Fruit fly (Drosophila melanogaster) whole organism, pupa: ENCODE data around the gene nrv1.

Source experiments
- CG10348 ChIP-seq: fragments of 200-800 bp; sonication (Bioruptor generic); IDR thresholded peaks from 2 replicates; pipeline ENCODE4 v1.3.6; 2022; ENCODE audit warnings: missing biosample characterization, missing genetic modification characterization
- CG13204 ChIP-seq: fragments of 200-800 bp; sonication (Bioruptor generic); optimal IDR thresholded peaks from 2 replicates; lab custom pipeline; 2018; ENCODE audit warnings: missing biosample characterization, mild to moderate bottlenecking, missing genetic modification characterization, moderate library complexity
- CG4496 ChIP-seq: fragments of 200-800 bp; sonication (Bioruptor generic); IDR thresholded peaks from 3 replicates; pipeline ENCODE4 v1.3.6; 2022; ENCODE audit warnings: missing biosample characterization, missing genetic modification characterization
- CG8301 ChIP-seq: fragments of 200-800 bp; sonication (Bioruptor generic); optimal IDR thresholded peaks from 2 replicates; lab custom pipeline; 2018; ENCODE audit warnings: missing biosample characterization, mild to moderate bottlenecking, missing genetic modification characterization
- CG9948 ChIP-seq: fragments of 200-800 bp; sonication (Bioruptor generic); optimal IDR thresholded peaks from 2 replicates; lab custom pipeline; 2018; ENCODE audit warnings: missing biosample characterization, mild to moderate bottlenecking, missing genetic modification characterization, moderate library complexity
- D1 ChIP-seq: fragments of 200-800 bp; sonication (Bioruptor generic); optimal IDR thresholded peaks from 2 replicates; lab custom pipeline; 2018; ENCODE audit warnings: missing biosample characterization, mild to moderate bottlenecking, missing genetic modification characterization, moderate library complexity
- EcR ChIP-seq: fragments of 200-800 bp; sonication (Bioruptor generic); optimal IDR thresholded peaks from 3 replicates; lab custom pipeline; 2019; ENCODE audit warnings: missing biosample characterization, missing genetic modification characterization, mild to moderate bottlenecking, moderate library complexity, missing genetic modification reagents
- Snoo ChIP-seq: fragments of 200-800 bp; sonication (Bioruptor generic); optimal IDR thresholded peaks from 3 replicates; lab custom pipeline; 2017; ENCODE audit warnings: missing biosample characterization, mild to moderate bottlenecking, missing genetic modification characterization, inconsistent platforms
- fd96Ca ChIP-seq: fragments of 200-800 bp; sonication (Bioruptor generic); IDR thresholded peaks from 3 replicates; pipeline ENCODE4 v1.3.6; 2022; ENCODE audit warnings: missing biosample characterization, missing genetic modification characterization
- gl ChIP-seq: fragments of 200-800 bp; sonication (Bioruptor generic); optimal IDR thresholded peaks from 2 replicates; lab custom pipeline; 2018; ENCODE audit warnings: missing biosample characterization, mild to moderate bottlenecking, missing genetic modification characterization

DNA sequence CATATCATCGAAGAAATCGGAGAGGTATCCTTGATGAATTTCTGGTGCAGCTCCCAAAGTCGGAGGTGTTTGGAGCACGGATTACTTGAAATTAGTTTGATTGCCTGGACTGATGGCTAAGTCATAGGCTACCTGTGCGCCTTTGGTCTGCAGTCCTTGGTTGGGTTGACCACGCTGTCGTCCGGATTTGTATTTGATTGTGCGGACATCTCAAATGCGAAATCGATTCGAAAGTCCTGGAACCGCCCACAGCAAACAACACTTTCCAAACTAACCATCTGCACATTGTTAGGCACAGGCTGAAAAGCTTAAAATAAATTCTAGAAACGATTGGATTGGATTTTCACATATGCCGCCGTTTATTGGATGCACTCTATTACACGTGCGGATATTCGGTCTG is 27.1 kb downstream of the nrv1 start, which contains the start of gene CG11322:
- TF ChIP-seq EcR (no peak), Snoo (tag; lab: Kevin White, UChicago) (no peak), CG13204 (GFP tag; lab: Kevin White, UChicago) (no peak), fd96Ca (GFP tag; lab: Robert Waterston, UW) (no peak), CG8301 (tag; lab: Kevin White, UChicago) (no peak), CG9948 (tag; lab: Kevin White, UChicago) (no peak), gl (no peak), CG10348 (GFP tag; lab: Robert Waterston, UW) (no peak), CG4496 (GFP tag; lab: Robert Waterston, UW) (no peak), D1 (no peak)
